Worm (Caenorhabditis elegans): ENCODE data around the gene srw-53.

The srw-53 gene

DNA sequence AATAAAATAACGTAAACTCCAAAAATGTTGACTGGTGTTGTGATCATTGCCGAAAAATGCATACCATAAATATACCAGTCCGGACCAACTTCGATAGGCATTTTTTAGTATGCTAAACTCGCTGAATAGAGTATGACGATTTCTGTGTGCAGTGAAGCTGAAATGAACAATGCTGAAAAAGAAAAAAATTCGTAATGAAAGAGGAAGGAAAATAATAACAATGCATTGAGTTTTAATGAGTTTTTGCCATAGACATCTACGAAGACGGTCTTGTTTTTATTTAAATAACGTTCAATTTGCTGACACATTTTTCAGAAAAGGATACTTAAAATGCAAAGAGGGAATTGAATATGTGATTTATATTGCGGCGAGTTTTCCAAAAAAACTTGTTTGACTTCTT is 24.3 kb downstream of the srw-53 start, which contains the start of gene sri-1:
TSS of gene sri-1 (minus strand) at position 101 of the 400 bp plus-strand sequence.
- TF ChIP-seq spr-3 (GFP tag; optimal IDR thresholded peaks at IDR 0.05) (no peak), ztf-7 (tag; optimal IDR thresholded peaks at IDR 0.05) (no peak), ZK337.2 (GFP tag; IDR thresholded peaks at IDR 0.05) (no peak), mdl-1 (tag; optimal IDR thresholded peaks at IDR 0.05) (no peak), hmg-1.1 (GFP tag; IDR thresholded peaks at IDR 0.05) (no peak), attf-4 (tag; optimal IDR thresholded peaks at IDR 0.05) (no peak), vab-7 (GFP tag; IDR thresholded peaks at IDR 0.05) (no peak), nhr-111 (GFP tag; optimal IDR thresholded peaks at IDR 0.05) (no peak), saeg-2 (GFP tag; IDR thresholded peaks at IDR 0.05) (no peak), F37D6.2 (tag; optimal IDR thresholded peaks at IDR 0.05) (no peak), daf-12 (tag; optimal IDR thresholded peaks at IDR 0.05) (no peak), pqm-1 (tag; optimal IDR thresholded peaks at IDR 0.05) (no peak), D1046.2 (GFP tag; IDR thresholded peaks at IDR 0.05) (no peak), unc-130 (GFP tag; optimal IDR thresholded peaks at IDR 0.05) (no peak)

DNA sequence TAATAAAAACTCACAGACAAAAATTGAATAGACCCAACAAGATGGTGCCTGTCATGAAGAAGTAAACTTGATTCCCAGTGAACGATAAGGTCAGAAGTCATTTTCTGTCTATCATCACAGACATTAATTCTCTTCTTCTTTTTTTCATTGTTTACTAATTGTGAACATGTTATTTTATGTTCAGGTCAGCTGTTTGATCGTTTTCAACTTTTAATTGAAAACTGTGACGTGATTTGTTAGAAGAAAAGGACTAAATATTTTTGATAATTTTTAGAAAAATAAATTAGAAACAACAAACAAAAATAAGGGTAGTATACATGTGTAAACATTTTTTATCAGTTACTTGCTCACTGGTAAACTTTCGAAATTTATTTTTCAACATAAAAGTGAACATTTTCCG is 26.4 kb downstream of the srw-53 start, which contains the start of gene F36G9.7:
TSS of gene F36G9.7 (minus strand) at position 101 of the 400 bp plus-strand sequence.
- TF ChIP-seq lim-7 (GFP tag; IDR thresholded peaks at IDR 0.05) (no peak), spr-1 (tag; optimal IDR thresholded peaks at IDR 0.05) (no peak), daf-19 (GFP tag; conservative IDR thresholded peaks at IDR 0.05) (no peak), lin-15B (tag; optimal IDR thresholded peaks at IDR 0.05) (no peak), nhr-11 (tag; optimal IDR thresholded peaks at IDR 0.05) (no peak), snpc-1.2 (GFP tag; IDR thresholded peaks at IDR 0.05) (no peak), jun-1 (tag; optimal IDR thresholded peaks at IDR 0.05) (no peak), mep-1 (tag; optimal IDR thresholded peaks at IDR 0.05) (no peak), hlh-11 (tag; optimal IDR thresholded peaks at IDR 0.05) (no peak)

DNA sequence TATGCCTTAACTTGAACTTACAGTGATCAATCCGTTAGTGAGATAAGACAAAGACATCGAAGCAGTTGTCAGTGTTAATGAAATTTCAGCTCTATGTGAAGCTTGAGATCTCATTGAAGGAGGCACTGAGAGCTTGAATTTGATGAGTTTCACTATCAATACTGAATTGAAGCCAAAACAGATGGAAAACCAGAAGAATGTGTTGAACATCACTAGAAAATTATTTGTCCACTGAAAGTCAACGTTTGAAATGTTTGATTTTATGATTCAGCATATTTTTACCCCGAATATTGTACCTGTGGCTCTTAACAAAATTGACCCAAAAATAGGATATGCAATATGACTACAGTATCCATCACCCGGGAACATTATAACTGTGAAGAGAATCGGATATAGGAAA is 27.6 kb downstream of the srw-53 start:
- TF ChIP-seq T26A8.4 (GFP tag; IDR thresholded peaks at IDR 0.05) (no peak), unc-62 (GFP tag; optimal IDR thresholded peaks at IDR 0.05 in 1 of 2) (peak in 1 of 2 experiments; percentile 97), unc-62 (tag; optimal IDR thresholded peaks at IDR 0.05) (no peak)

DNA sequence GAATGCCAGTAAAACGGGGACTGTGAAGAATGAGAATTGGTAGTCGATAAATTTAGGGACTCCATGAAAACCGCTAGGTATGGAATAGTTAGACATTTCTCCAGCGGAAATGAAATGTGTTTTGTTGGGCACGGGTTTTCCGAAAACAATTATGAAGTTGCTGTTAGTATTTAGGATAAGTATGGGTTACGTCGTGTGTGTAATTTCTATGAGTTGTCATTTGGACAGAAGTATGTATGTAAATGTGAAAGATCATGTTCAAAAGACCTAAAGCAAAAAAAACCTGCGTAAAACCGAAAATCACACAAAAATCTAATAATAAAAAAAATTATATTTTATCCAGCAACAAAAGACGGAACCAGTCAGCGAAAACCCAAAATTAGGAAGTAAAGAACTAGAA is 29.3 kb downstream of the srw-53 start, which contains the start of gene sru-23:
TSS of gene sru-23 (minus strand) at position 101 of the 400 bp plus-strand sequence.
- TF ChIP-seq skn-1 (tag; optimal IDR thresholded peaks at IDR 0.05) (no peak), nhr-11 (tag; optimal IDR thresholded peaks at IDR 0.05) (no peak)

DNA sequence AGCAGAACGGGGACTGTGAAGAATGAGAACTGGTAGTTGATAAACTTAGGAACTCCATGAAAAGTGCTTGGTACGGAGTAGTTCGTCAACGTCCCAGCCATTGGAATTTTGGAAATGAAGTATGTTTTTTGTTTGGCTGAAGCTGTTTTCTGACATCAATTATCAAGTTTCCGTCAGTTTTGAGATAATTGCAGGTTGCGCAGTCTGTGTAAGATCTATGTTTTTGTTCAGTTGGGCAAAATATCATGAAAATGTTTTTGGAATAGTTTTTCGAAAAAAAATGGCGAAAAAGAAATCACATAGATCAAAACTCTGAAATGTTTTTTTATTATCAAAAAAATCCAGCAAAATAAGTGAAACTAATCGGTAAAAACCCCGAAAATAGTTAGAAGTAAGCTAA is 31.6 kb downstream of the srw-53 start, which contains the start of gene sru-22:
TSS of gene sru-22 (minus strand) at position 101 of the 400 bp plus-strand sequence.
- TF ChIP-seq Y75B8A.6 (GFP tag; IDR thresholded peaks at IDR 0.05), result no peak
- peak; percentile 4 for TF ChIP-seq aha-1 (tag)

DNA sequence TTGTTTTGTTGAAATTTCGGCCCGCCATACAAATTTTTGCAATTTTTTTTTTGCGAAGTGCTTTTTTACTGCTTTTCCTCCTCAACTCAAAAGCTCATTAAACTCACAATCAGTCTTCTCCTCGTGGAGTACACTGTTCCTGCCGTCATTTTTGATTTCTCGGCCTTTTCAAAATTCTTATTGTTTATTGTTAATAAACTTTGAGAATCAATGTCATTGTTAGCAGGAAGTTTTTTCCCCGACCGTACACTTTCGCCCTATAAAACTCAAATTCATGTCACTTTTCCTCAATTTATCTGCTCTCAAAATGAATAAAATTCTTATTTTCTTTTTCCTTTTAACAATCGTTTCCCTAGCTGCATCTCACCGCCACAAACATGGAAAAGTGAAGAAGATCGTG is 32.6 kb downstream of the srw-53 start, which contains the start of gene clec-232:
TSS of gene clec-232 (plus strand) at position 301 of the 400 bp plus-strand sequence.
- no peak for TF ChIP-seq hmg-1.1 (GFP tag; IDR thresholded peaks at IDR 0.05)
- no peak for TF ChIP-seq sdz-12 (GFP tag; optimal IDR thresholded peaks at IDR 0.05)
- no peak for TF ChIP-seq hif-1 (tag; optimal IDR thresholded peaks at IDR 0.05)
- no peak for TF ChIP-seq spr-1 (tag; optimal IDR thresholded peaks at IDR 0.05)
- no peak for TF ChIP-seq nhr-28 (tag; optimal IDR thresholded peaks at IDR 0.05)
- no peak for TF ChIP-seq mxl-2 (GFP tag; conservative IDR thresholded peaks at IDR 0.05)
- TF ChIP-seq nhr-41 (GFP tag; IDR thresholded peaks at IDR 0.05), result no peak
- TF ChIP-seq F49E8.2 (tag; optimal IDR thresholded peaks at IDR 0.05; ENCODE audit: borderline replicate concordance), result no peak
- no peak for TF ChIP-seq saeg-2 (GFP tag; IDR thresholded peaks at IDR 0.05)
